Fruit fly (Drosophila melanogaster) whole organism, embryonic: Measurements from ENCODE around the gene Tomosyn.

Source experiments
- Asciz ChIP-seq: fragments of 200-800 bp; sonication (Bioruptor generic); optimal IDR thresholded peaks from 2 replicates; lab custom pipeline; 2017; ENCODE audit warnings: missing biosample characterization, mild to moderate bottlenecking, missing genetic modification characterization, missing genetic modification reagents
- CG10209 ChIP-seq: fragments of 200-800 bp; sonication (Bioruptor generic); optimal IDR thresholded peaks from 3 replicates; lab custom pipeline; 2017; ENCODE audit warnings: missing biosample characterization, mild to moderate bottlenecking, missing genetic modification characterization, missing genetic modification reagents
- CG12155 ChIP-seq: fragments of 200-800 bp; sonication (Bioruptor generic); optimal IDR thresholded peaks from 3 replicates; lab custom pipeline; 2016; ENCODE audit warnings: missing biosample characterization, missing genetic modification characterization
- CG1233 ChIP-seq: fragments of 200-800 bp; sonication (Bioruptor generic); optimal IDR thresholded peaks from 4 replicates; lab custom pipeline; 2018; ENCODE audit warnings: missing biosample characterization, mild to moderate bottlenecking, missing genetic modification characterization
- CG15269 ChIP-seq: fragments of 200-800 bp; sonication (Bioruptor generic); optimal IDR thresholded peaks from 2 replicates; lab custom pipeline; 2018; ENCODE audit warnings: missing biosample characterization, mild to moderate bottlenecking, missing genetic modification characterization, moderate library complexity
- CG1603 ChIP-seq: fragments of 200-800 bp; sonication (Bioruptor generic); optimal IDR thresholded peaks from 2 replicates; lab custom pipeline; 2019; ENCODE audit warnings: missing biosample characterization, mild to moderate bottlenecking, missing genetic modification characterization, moderate library complexity
- CG16863 ChIP-seq: fragments of 200-800 bp; sonication (Bioruptor generic); optimal IDR thresholded peaks from 3 replicates; lab custom pipeline; 2016; ENCODE audit warnings: missing biosample characterization, missing genetic modification characterization
- CG18599 ChIP-seq: fragments of 200-800 bp; sonication (Bioruptor generic); optimal IDR thresholded peaks from 3 replicates; lab custom pipeline; 2017; ENCODE audit warnings: missing biosample characterization, missing genetic modification characterization, mild to moderate bottlenecking, moderate library complexity, missing genetic modification reagents
- CG30431 ChIP-seq: fragments of 200-800 bp; sonication (Bioruptor generic); optimal IDR thresholded peaks from 2 replicates; lab custom pipeline; 2017; ENCODE audit warnings: missing biosample characterization, missing genetic modification characterization
- CG31388 ChIP-seq: fragments of 200-800 bp; sonication (Bioruptor generic); optimal IDR thresholded peaks from 2 replicates; lab custom pipeline; 2016; ENCODE audit warnings: missing biosample characterization, missing genetic modification characterization
- CG34376 ChIP-seq: fragments of 200-800 bp; sonication (Bioruptor generic); optimal IDR thresholded peaks from 2 replicates; lab custom pipeline; 2018; ENCODE audit warnings: missing biosample characterization, mild to moderate bottlenecking, missing genetic modification characterization
- CG42726 ChIP-seq: fragments of 200-800 bp; sonication (Bioruptor generic); IDR thresholded peaks from 2 replicates; pipeline ENCODE4 v1.3.6; 2022; ENCODE audit warnings: missing biosample characterization, missing genetic modification characterization; ENCODE audit not compliant: partially characterized antibody
- CG4328 ChIP-seq: fragments of 200-800 bp; sonication (Bioruptor generic); optimal IDR thresholded peaks from 3 replicates; lab custom pipeline; 2017; ENCODE audit warnings: missing biosample characterization, missing genetic modification reagents, missing genetic modification characterization
- CG4617 ChIP-seq: fragments of 200-800 bp; sonication (Bioruptor generic); optimal IDR thresholded peaks from 3 replicates; lab custom pipeline; 2016; ENCODE audit warnings: missing biosample characterization, missing genetic modification characterization, borderline replicate concordance
- CG4730 ChIP-seq: fragments of 200-800 bp; sonication (Bioruptor generic); IDR thresholded peaks from 2 replicates; pipeline ENCODE4 v1.3.6; 2022; ENCODE audit warnings: missing biosample characterization, missing genetic modification characterization
- CG9817 ChIP-seq: fragments of 200-800 bp; sonication (Bioruptor generic); optimal IDR thresholded peaks from 2 replicates; lab custom pipeline; 2018; ENCODE audit warnings: missing biosample characterization, mild to moderate bottlenecking, missing genetic modification characterization, moderate library complexity
- Dek ChIP-seq: fragments of 200-800 bp; sonication (Bioruptor generic); optimal IDR thresholded peaks from 3 replicates; lab custom pipeline; 2019; ENCODE audit warnings: missing biosample characterization, mild to moderate bottlenecking, missing genetic modification characterization, moderate library complexity
- Doc3 ChIP-seq: fragments of 200-800 bp; sonication (Bioruptor generic); IDR thresholded peaks from 3 replicates; pipeline ENCODE4 v1.3.6; 2022; ENCODE audit warnings: missing biosample characterization, missing genetic modification characterization; ENCODE audit not compliant: partially characterized antibody
- Elba2 ChIP-seq: fragments of 200-800 bp; sonication (Bioruptor generic); optimal IDR thresholded peaks from 3 replicates; lab custom pipeline; 2016; ENCODE audit warnings: missing biosample characterization, missing genetic modification characterization
- Fer2 ChIP-seq: fragments of 200-800 bp; sonication (Bioruptor generic); optimal IDR thresholded peaks from 2 replicates; lab custom pipeline; 2018; ENCODE audit warnings: missing biosample characterization, mild to moderate bottlenecking, missing genetic modification characterization, moderate library complexity
- H2.0 ChIP-seq: fragments of 200-800 bp; sonication (Bioruptor generic); IDR thresholded peaks from 2 replicates; pipeline ENCODE4 v1.3.6; 2022; ENCODE audit warnings: missing biosample characterization, missing genetic modification characterization
- HLHmδ ChIP-seq: fragments of 200-800 bp; sonication (Bioruptor generic); optimal IDR thresholded peaks from 2 replicates; lab custom pipeline; 2018; ENCODE audit warnings: missing biosample characterization, mild to moderate bottlenecking, missing genetic modification characterization, moderate library complexity
- Hr51 ChIP-seq, 2 experiments: fragments of 200-800 bp; sonication (Bioruptor generic); optimal IDR thresholded peaks; 2 replicates in 1 of 2; 3 replicates in 1 of 2; lab custom pipeline; 2016 to 2018; ENCODE audit warnings: missing biosample characterization in 2 of 2, missing genetic modification characterization in 2 of 2, mild to moderate bottlenecking in 1 of 2, moderate library complexity in 1 of 2
- Mrtf ChIP-seq: fragments of 200-800 bp; sonication (Bioruptor generic); IDR thresholded peaks from 3 replicates; pipeline ENCODE4 v1.3.6; 2022; ENCODE audit warnings: missing biosample characterization, missing genetic modification characterization
- Optix ChIP-seq: fragments of 200-800 bp; sonication (Bioruptor generic); IDR thresholded peaks from 3 replicates; pipeline ENCODE4 v1.3.6; 2022; ENCODE audit warnings: missing biosample characterization, missing genetic modification characterization
- Pdp1 ChIP-seq, 2 experiments: fragments of 200-800 bp; sonication (Bioruptor generic); optimal IDR thresholded peaks; 3 replicates each; lab custom pipeline; 2016; ENCODE audit warnings: missing biosample characterization in 2 of 2, missing genetic modification characterization in 2 of 2, mild to moderate bottlenecking in 1 of 2, moderate library complexity in 1 of 2
- Ptx1 ChIP-seq: fragments of 200-800 bp; sonication (Bioruptor generic); IDR thresholded peaks from 2 replicates; pipeline ENCODE4 v1.3.6; 2022; ENCODE audit warnings: missing biosample characterization, missing genetic modification characterization
- Stat92E ChIP-seq, 3 experiments: fragments of >200 bp in 2 of 3; fragments of 200-800 bp in 1 of 3; sonication (Bioruptor generic) in 1 of 3; optimal IDR thresholded peaks; 2 replicates each; lab custom pipeline; 2017 to 2019; ENCODE audit warnings: missing biosample characterization in 3 of 3, missing genetic modification characterization in 3 of 3, mild to moderate bottlenecking in 1 of 3, moderate library complexity in 1 of 3
- ac ChIP-seq: fragments of 200-800 bp; sonication (Bioruptor generic); optimal IDR thresholded peaks from 3 replicates; lab custom pipeline; 2017; ENCODE audit warnings: missing biosample characterization, mild to moderate bottlenecking, missing genetic modification characterization
- caup ChIP-seq: fragments of 200-800 bp; sonication (Bioruptor generic); optimal IDR thresholded peaks from 3 replicates; lab custom pipeline; 2017; ENCODE audit warnings: missing biosample characterization, mild to moderate bottlenecking, missing genetic modification characterization, moderate library complexity; ENCODE audit not compliant: severe bottlenecking
- dm ChIP-seq: fragments of 200-800 bp; sonication (Bioruptor generic); optimal IDR thresholded peaks from 3 replicates; lab custom pipeline; 2016; ENCODE audit warnings: missing biosample characterization, missing genetic modification characterization
- dmrt99B ChIP-seq: fragments of 200-800 bp; sonication (Bioruptor generic); optimal IDR thresholded peaks from 2 replicates; lab custom pipeline; 2018; ENCODE audit warnings: missing biosample characterization, mild to moderate bottlenecking, missing genetic modification characterization, moderate library complexity
- en ChIP-seq: fragments of 200-800 bp; sonication (Bioruptor generic); optimal IDR thresholded peaks from 2 replicates; lab custom pipeline; 2016; ENCODE audit warnings: missing biosample characterization, missing genetic modification characterization
- exex ChIP-seq: fragments of 200-800 bp; sonication (Bioruptor generic); optimal IDR thresholded peaks from 4 replicates; lab custom pipeline; 2018; ENCODE audit warnings: missing biosample characterization, mild to moderate bottlenecking, missing genetic modification characterization, moderate library complexity
- gem ChIP-seq: fragments of 200-800 bp; sonication (Bioruptor generic); optimal IDR thresholded peaks from 2 replicates; lab custom pipeline; 2019; ENCODE audit warnings: missing biosample characterization, mild to moderate bottlenecking, missing genetic modification characterization, moderate library complexity
- grn ChIP-seq: fragments of 200-800 bp; sonication (Bioruptor generic); optimal IDR thresholded peaks from 3 replicates; lab custom pipeline; 2017; ENCODE audit warnings: missing biosample characterization, missing genetic modification characterization
- her ChIP-seq: fragments of 200-800 bp; sonication (Bioruptor generic); optimal IDR thresholded peaks from 2 replicates; lab custom pipeline; 2016; ENCODE audit warnings: missing biosample characterization, missing genetic modification characterization
- hth ChIP-seq: fragments of >200 bp; optimal IDR thresholded peaks from 2 replicates; lab custom pipeline; 2017; ENCODE audit warnings: inconsistent platforms
- insv ChIP-seq, 2 experiments: fragments of 200-800 bp; sonication (Bioruptor generic); optimal IDR thresholded peaks; 3 replicates each; lab custom pipeline; 2016 to 2018; ENCODE audit warnings: missing biosample characterization in 2 of 2, missing genetic modification characterization in 2 of 2
- jumu ChIP-seq: fragments of 200-800 bp; sonication (Bioruptor generic); optimal IDR thresholded peaks from 3 replicates; lab custom pipeline; 2016; ENCODE audit warnings: missing biosample characterization, missing genetic modification characterization
- nau ChIP-seq: fragments of 200-800 bp; sonication (Bioruptor generic); optimal IDR thresholded peaks from 3 replicates; lab custom pipeline; 2017; ENCODE audit warnings: missing biosample characterization, mild to moderate bottlenecking, missing genetic modification characterization, missing genetic modification reagents
- nerfin-2 ChIP-seq: fragments of 200-800 bp; sonication (Bioruptor generic); IDR thresholded peaks from 2 replicates; pipeline ENCODE4 v1.3.6; 2022; ENCODE audit warnings: missing biosample characterization, missing genetic modification characterization; ENCODE audit not compliant: partially characterized antibody
- pnt ChIP-seq: fragments of 200-800 bp; sonication (Bioruptor generic); optimal IDR thresholded peaks from 3 replicates; lab custom pipeline; 2016; ENCODE audit warnings: missing biosample characterization, missing genetic modification characterization
- rib ChIP-seq: fragments of 200-800 bp; sonication (Bioruptor generic); IDR thresholded peaks from 2 replicates; pipeline ENCODE4 v1.3.6; 2022; ENCODE audit warnings: missing biosample characterization, missing genetic modification characterization
- schlank ChIP-seq: fragments of 200-800 bp; sonication (Bioruptor generic); optimal IDR thresholded peaks from 2 replicates; lab custom pipeline; 2018; ENCODE audit warnings: missing biosample characterization, mild to moderate bottlenecking, missing genetic modification characterization
- sim ChIP-seq: fragments of 200-800 bp; sonication (Bioruptor generic); IDR thresholded peaks from 2 replicates; pipeline ENCODE4 v1.3.6; 2022; ENCODE audit warnings: missing biosample characterization, missing genetic modification characterization
- tgo ChIP-seq: fragments of 200-800 bp; sonication (Bioruptor generic); IDR thresholded peaks from 3 replicates; pipeline ENCODE4 v1.3.6; 2022; ENCODE audit warnings: missing biosample characterization, missing genetic modification characterization
- ttk ChIP-seq: fragments of 200-800 bp; sonication (Bioruptor generic); IDR thresholded peaks from 2 replicates; pipeline ENCODE4 v2.1.2; 2022; ENCODE audit warnings: missing biosample characterization, missing genetic modification characterization
- zfh1 ChIP-seq: fragments of 200-800 bp; sonication (Bioruptor generic); IDR thresholded peaks from 3 replicates; pipeline ENCODE4 v1.3.6; 2022; ENCODE audit warnings: missing biosample characterization, missing genetic modification characterization

Gene Tomosyn

dm6 chrX:12666471-12666884 is 35.1 kb downstream of the Tomosyn start (continued):
- TF ChIP-seq CG9817 (tag; lab: Kevin White, UChicago) = peak; percentile 96
- peak; percentile 97 for TF ChIP-seq tgo
- no peak for TF ChIP-seq hth (lab: Kevin White, UChicago)
- TF ChIP-seq gem (tag; lab: Kevin White, UChicago) = peak; percentile 99
- no peak for TF ChIP-seq HLHmδ (GFP tag; lab: Kevin White, UChicago)
- TF ChIP-seq Mrtf (GFP tag; lab: Robert Waterston, UW) = peak; percentile 93
- peak; percentile 94 for TF ChIP-seq caup
- peak; percentile 93 for TF ChIP-seq H2.0 (GFP tag; lab: Robert Waterston, UW)
- peak in 1 of 3 experiments; percentile 91 for TF ChIP-seq Stat92E (GFP tag; optimal IDR thresholded peaks at IDR 0.05; lab: Kevin White, UChicago)
- TF ChIP-seq CG1603 = peak; percentile 46
- TF ChIP-seq CG30431 (GFP tag; lab: Kevin White, UChicago) = peak; percentile 86
- peak; percentile 96 for TF ChIP-seq dmrt99B
- peak; percentile 13 for TF ChIP-seq her
- TF ChIP-seq Fer2 (tag; lab: Kevin White, UChicago) = peak; percentile 96
- TF ChIP-seq CG15269 (tag; lab: Kevin White, UChicago) = peak; percentile 98
- TF ChIP-seq CG12155 (GFP tag; lab: Kevin White, UChicago) = peak; percentile 93
- peak in 1 of 2 experiments; percentile 74 for TF ChIP-seq insv (GFP tag; optimal IDR thresholded peaks at IDR 0.05; lab: Kevin White, UChicago)
- peak; percentile 94 for TF ChIP-seq Asciz (GFP tag; lab: Kevin White, UChicago)
- peak; percentile 96 for TF ChIP-seq rib (GFP tag; lab: Robert Waterston, UW)
- TF ChIP-seq CG42726 = no peak
- peak; percentile 46 to 70 for TF ChIP-seq Pdp1 (GFP tag; optimal IDR thresholded peaks at IDR 0.05; lab: Kevin White, UChicago)
- peak; percentile 76 for TF ChIP-seq CG16863 (GFP tag; lab: Kevin White, UChicago)
- TF ChIP-seq CG4328 (GFP tag; lab: Kevin White, UChicago) = peak; percentile 93
- peak; percentile 84 for TF ChIP-seq exex (tag; lab: Kevin White, UChicago)
- peak; percentile 96 for TF ChIP-seq Dek (tag; lab: Kevin White, UChicago)
- peak; percentile 85 for TF ChIP-seq schlank (tag; lab: Kevin White, UChicago)
- TF ChIP-seq CG31388 (GFP tag; lab: Kevin White, UChicago) = peak; percentile 78
- TF ChIP-seq nerfin-2 (GFP tag; lab: Robert Waterston, UW) = no peak
- TF ChIP-seq Elba2 (GFP tag; lab: Kevin White, UChicago) = peak; percentile 80
- TF ChIP-seq ttk (GFP tag; lab: Robert Waterston, UW) = peak; percentile 96
- peak; percentile 95 for TF ChIP-seq sim
- peak; percentile 78 for TF ChIP-seq pnt (GFP tag; lab: Kevin White, UChicago)
- TF ChIP-seq CG34376 = peak; percentile 26
- peak; percentile 70 for TF ChIP-seq nau (GFP tag; lab: Kevin White, UChicago)
- peak; percentile 97 for TF ChIP-seq zfh1 (GFP tag; lab: Robert Waterston, UW)
- TF ChIP-seq en (GFP tag; lab: Kevin White, UChicago) = peak; percentile 43
- TF ChIP-seq CG18599 (GFP tag; lab: Kevin White, UChicago) = peak; percentile 96
- TF ChIP-seq CG10209 = peak; percentile 95
- TF ChIP-seq Ptx1 (GFP tag; lab: Robert Waterston, UW) = peak; percentile 95
- peak; percentile 56; the same call in 1 of the 3 replicates for TF ChIP-seq Optix
- TF ChIP-seq CG1233 (GFP tag; lab: Kevin White, UChicago) = peak; percentile 92
- TF ChIP-seq dm (GFP tag; lab: Kevin White, UChicago) = peak; percentile 87
- TF ChIP-seq ac = peak; percentile 93
- TF ChIP-seq CG4617 (GFP tag; lab: Kevin White, UChicago) = peak; percentile 87
- TF ChIP-seq Doc3 (GFP tag; lab: Robert Waterston, UW) = no peak
- TF ChIP-seq Hr51 (GFP tag; optimal IDR thresholded peaks at IDR 0.05; lab: Kevin White, UChicago) = peak; percentile 84 to 96
- peak; percentile 64 for TF ChIP-seq jumu
- peak; percentile 37 for TF ChIP-seq grn (GFP tag; lab: Kevin White, UChicago)
- peak; percentile 94 for TF ChIP-seq CG4730 (GFP tag; lab: Robert Waterston, UW)
